Worm (Caenorhabditis elegans): ENCODE results near the gene F33E11.3.

The F33E11.3 gene

ce11 chrV:297424-297991 is 7.0 kb downstream of the F33E11.3 start, which contains the start of gene F33E11.2:
F33E11.2 (plus strand) TSS chrV:297947.
- TF ChIP-seq snpc-1.3 (tag; optimal IDR thresholded peaks at IDR 0.05; ENCODE audit: insufficient read depth) (no peak), rec-8 (tag; optimal IDR thresholded peaks at IDR 0.05) (no peak), F55B11.4 (tag; optimal IDR thresholded peaks at IDR 0.05; ENCODE audit: borderline replicate concordance, insufficient read depth) (no peak), F10E7.11 (tag; optimal IDR thresholded peaks at IDR 0.05) (no peak), K12H6.12 (tag; optimal IDR thresholded peaks at IDR 0.05) (no peak), attf-5 (GFP tag; optimal IDR thresholded peaks at IDR 0.05) (no peak), B0019.2 (GFP tag; conservative IDR thresholded peaks at IDR 0.05) (no peak), ztf-22 (GFP tag; optimal IDR thresholded peaks at IDR 0.05) (no peak), nfyb-1 (GFP tag; IDR thresholded peaks at IDR 0.05) (no peak), atf-7 (tag; optimal IDR thresholded peaks at IDR 0.05) (no peak), madf-6 (GFP tag; IDR thresholded peaks at IDR 0.05) (peak; percentile 71), pbrm-1 (GFP tag; IDR thresholded peaks at IDR 0.05) (no peak), bed-2 (GFP tag; IDR thresholded peaks at IDR 0.05) (no peak), nhr-120 (GFP tag; IDR thresholded peaks at IDR 0.05) (no peak), nfya-1 (tag; optimal IDR thresholded peaks at IDR 0.05; ENCODE audit: borderline replicate concordance, insufficient read depth) (no peak), Y79H2A.3 (GFP tag; conservative IDR thresholded peaks at IDR 0.05) (no peak), zfh-2 (GFP tag; conservative IDR thresholded peaks at IDR 0.05) (no peak), F52B5.7 (tag; optimal IDR thresholded peaks at IDR 0.05) (no peak), sdz-38 (tag; optimal IDR thresholded peaks at IDR 0.05) (no peak), rcor-1 (GFP tag; IDR thresholded peaks at IDR 0.05) (no peak), B0261.1 (tag; optimal IDR thresholded peaks at IDR 0.05) (no peak), ceh-79 (tag; optimal IDR thresholded peaks at IDR 0.05) (no peak), unc-62 (GFP tag; optimal IDR thresholded peaks at IDR 0.05) (no peak), lsl-1 (GFP tag; optimal IDR thresholded peaks at IDR 0.05) (peak; percentile 83), snpc-4 (GFP tag; optimal IDR thresholded peaks at IDR 0.05) (no peak), snpc-4 (tag; optimal IDR thresholded peaks at IDR 0.05) (no peak), nhr-80 (tag; optimal IDR thresholded peaks at IDR 0.05) (no peak), athp-1 (tag; optimal IDR thresholded peaks at IDR 0.05) (no peak), Y53G8AR.9 (GFP tag; conservative IDR thresholded peaks at IDR 0.05) (no peak), lin-40 (tag; optimal IDR thresholded peaks at IDR 0.05) (no peak), mel-28 (tag; optimal IDR thresholded peaks at IDR 0.05; ENCODE audit: borderline replicate concordance) (no peak), pha-4 (tag; optimal IDR thresholded peaks at IDR 0.05) (no peak), ceh-27 (GFP tag; optimal IDR thresholded peaks at IDR 0.05) (no peak), dpff-1 (tag; optimal IDR thresholded peaks at IDR 0.05) (no peak), xnd-1 (tag; optimal IDR thresholded peaks at IDR 0.05) (peak; percentile 52), F57C9.4 (tag; optimal IDR thresholded peaks at IDR 0.05) (no peak), madf-8 (GFP tag; conservative IDR thresholded peaks at IDR 0.05) (peak; percentile 63), D2030.7 (GFP tag; IDR thresholded peaks at IDR 0.05) (no peak), B0336.3 (GFP tag; IDR thresholded peaks at IDR 0.05) (no peak), hsf-1 (GFP tag; IDR thresholded peaks at IDR 0.05) (no peak), egl-18 (GFP tag; IDR thresholded peaks at IDR 0.05) (no peak), sea-2 (GFP tag; IDR thresholded peaks at IDR 0.05) (no peak), F33H1.4 (GFP tag; IDR thresholded peaks at IDR 0.05) (peak; percentile 33; the same call in 1 of the 2 replicates), K11D2.4 (GFP tag; IDR thresholded peaks at IDR 0.05) (no peak), ceh-58 (GFP tag; IDR thresholded peaks at IDR 0.05) (no peak), F23B12.7 (tag; optimal IDR thresholded peaks at IDR 0.05; ENCODE audit: insufficient read depth) (no peak), efl-1 (GFP tag; optimal IDR thresholded peaks at IDR 0.05) (peak; percentile 60), attf-6 (GFP tag; IDR thresholded peaks at IDR 0.05) (no peak), F39B2.1 (GFP tag; IDR thresholded peaks at IDR 0.05) (no peak)
